Fruit fly (Drosophila melanogaster): ENCODE data around the gene Pect.

DNA sequence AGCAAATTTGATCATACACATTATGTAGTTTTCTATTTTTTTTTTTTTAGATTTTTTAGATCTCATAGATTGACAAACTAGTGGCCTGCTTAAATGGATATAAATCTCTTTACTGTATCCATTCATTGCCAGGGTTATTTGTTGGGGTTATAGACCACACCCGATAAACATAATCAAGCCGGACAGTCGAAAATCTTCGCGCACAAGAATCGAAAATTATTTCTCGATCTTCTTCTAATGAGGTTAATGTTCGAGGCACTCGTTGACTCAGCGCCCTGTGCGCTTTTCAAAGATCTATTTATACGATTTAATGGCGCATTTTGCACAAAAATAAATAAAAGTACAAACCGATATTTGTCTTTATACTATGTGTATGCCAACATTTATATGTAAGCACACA lies 56.1 kb downstream of the Pect start, which contains the start of gene CG31730:
- TF ChIP-seq Sin3A (optimal IDR thresholded peaks at IDR 0.05) (no peak), ttk (optimal IDR thresholded peaks at IDR 0.05) (no peak), h (optimal IDR thresholded peaks at IDR 0.05) (no peak), psq (optimal IDR thresholded peaks at IDR 0.05) (no peak), Myc (optimal IDR thresholded peaks at IDR 0.05) (no peak), insv (optimal IDR thresholded peaks at IDR 0.05) (no peak)
